Fruit fly (Drosophila melanogaster): ENCODE data around the gene senju.

The senju gene

dm6 chr2L:5050825-5051224, 1.8 kb upstream of the senju start, which contains the start of gene CG9121:
Gene CG9121 (minus strand): TSS chr2L:5051062.
- TF ChIP-seq CG12605 (GFP tag; IDR thresholded peaks at IDR 0.05) (no peak), CG32121 (GFP tag; IDR thresholded peaks at IDR 0.05) (no peak), CG14655 (GFP tag; optimal IDR thresholded peaks at IDR 0.05) (no peak), rn (GFP tag; IDR thresholded peaks at IDR 0.05) (no peak), Ets98B (GFP tag; IDR thresholded peaks at IDR 0.05) (no peak), CG13204 (GFP tag; optimal IDR thresholded peaks at IDR 0.05) (no peak), CG8301 (tag; optimal IDR thresholded peaks at IDR 0.05) (no peak), CG10348 (GFP tag; IDR thresholded peaks at IDR 0.05) (no peak), Pif1B (GFP tag; optimal IDR thresholded peaks at IDR 0.05) (no peak), CG9948 (tag; optimal IDR thresholded peaks at IDR 0.05) (no peak), fd96Ca (GFP tag; IDR thresholded peaks at IDR 0.05) (no peak), gl (tag; optimal IDR thresholded peaks at IDR 0.05) (no peak), CG34367 (tag; optimal IDR thresholded peaks at IDR 0.05) (no peak)

- no peak for TF ChIP-seq Snoo (tag; optimal IDR thresholded peaks at IDR 0.05)
- TF ChIP-seq gl (tag; optimal IDR thresholded peaks at IDR 0.05): no peak
- TF ChIP-seq rn (GFP tag; IDR thresholded peaks at IDR 0.05): no peak
- TF ChIP-seq CG8301 (tag; optimal IDR thresholded peaks at IDR 0.05): no peak
- no peak for TF ChIP-seq CG10348 (GFP tag; IDR thresholded peaks at IDR 0.05)
- TF ChIP-seq Ets98B (GFP tag; IDR thresholded peaks at IDR 0.05): no peak
- no peak for TF ChIP-seq EcR (GFP tag; optimal IDR thresholded peaks at IDR 0.05)
- no peak for TF ChIP-seq D1 (tag; optimal IDR thresholded peaks at IDR 0.05)
These were observed 351 bp downstream of the senju start, which contains the start of gene eIF3h for dm6 chr2L:5052994-5053393. Gene eIF3h (minus strand): TSS chr2L:5053094.

dm6 chr2L:5054953-5055352, 2.3 kb downstream of the senju start, which contains the start of the genes CG14036 and His3.3A:
Gene CG14036 (minus strand): TSS chr2L:5055016.
Gene His3.3A (plus strand): TSS chr2L:5055058.
- TF ChIP-seq gl (tag; optimal IDR thresholded peaks at IDR 0.05) (no peak), CG15710 (tag; optimal IDR thresholded peaks at IDR 0.05) (peak; percentile 0), rn (GFP tag; IDR thresholded peaks at IDR 0.05) (no peak), CG32121 (GFP tag; IDR thresholded peaks at IDR 0.05) (peak; percentile 35; the same call in 1 of the 2 replicates), EcR (GFP tag; optimal IDR thresholded peaks at IDR 0.05) (peak; percentile 25)

dm6 chr2L:5055528-5055927, 2.9 kb downstream of the senju start:
- no peak for TF ChIP-seq CG34367 (tag; optimal IDR thresholded peaks at IDR 0.05)
- no peak for TF ChIP-seq CG8301 (tag; optimal IDR thresholded peaks at IDR 0.05)
- TF ChIP-seq D1 (tag; optimal IDR thresholded peaks at IDR 0.05): no peak
- TF ChIP-seq CG12605 (GFP tag; IDR thresholded peaks at IDR 0.05): no peak
- no peak for TF ChIP-seq CG4496 (GFP tag; IDR thresholded peaks at IDR 0.05)
- no peak for TF ChIP-seq CG17806 (tag; optimal IDR thresholded peaks at IDR 0.05)
- no peak for TF ChIP-seq CG14655 (GFP tag; optimal IDR thresholded peaks at IDR 0.05)
- no peak for TF ChIP-seq Snoo (tag; optimal IDR thresholded peaks at IDR 0.05)
- no peak for TF ChIP-seq CG15710 (tag; optimal IDR thresholded peaks at IDR 0.05)
- TF ChIP-seq CG32121 (GFP tag; IDR thresholded peaks at IDR 0.05): no peak
- TF ChIP-seq EcR (GFP tag; optimal IDR thresholded peaks at IDR 0.05): no peak
- no peak for TF ChIP-seq CG8159 (tag; optimal IDR thresholded peaks at IDR 0.05)
- no peak for TF ChIP-seq CG13204 (GFP tag; optimal IDR thresholded peaks at IDR 0.05)
- no peak for TF ChIP-seq rn (GFP tag; IDR thresholded peaks at IDR 0.05)
- TF ChIP-seq fd96Ca (GFP tag; IDR thresholded peaks at IDR 0.05): no peak
- no peak for TF ChIP-seq CG10348 (GFP tag; IDR thresholded peaks at IDR 0.05)
- no peak for TF ChIP-seq gl (tag; optimal IDR thresholded peaks at IDR 0.05)
- TF ChIP-seq CG9948 (tag; optimal IDR thresholded peaks at IDR 0.05): no peak
- no peak for TF ChIP-seq Pif1B (GFP tag; optimal IDR thresholded peaks at IDR 0.05)
- no peak for TF ChIP-seq Ets98B (GFP tag; IDR thresholded peaks at IDR 0.05)

- no peak for TF ChIP-seq CG13204 (GFP tag; optimal IDR thresholded peaks at IDR 0.05)
These were observed 5.5 kb downstream of the senju start, which contains the start of gene Nepl3 for dm6 chr2L:5058094-5058493. Gene Nepl3 (minus strand): TSS chr2L:5058248.

- TF ChIP-seq Ets98B (GFP tag; IDR thresholded peaks at IDR 0.05) (no peak), rn (GFP tag; IDR thresholded peaks at IDR 0.05) (no peak), CG8159 (tag; optimal IDR thresholded peaks at IDR 0.05) (peak; percentile 62), fd96Ca (GFP tag; IDR thresholded peaks at IDR 0.05) (no peak), Snoo (tag; optimal IDR thresholded peaks at IDR 0.05) (peak; percentile 49), CG8301 (tag; optimal IDR thresholded peaks at IDR 0.05) (peak; percentile 39), gl (tag; optimal IDR thresholded peaks at IDR 0.05) (no peak), CG15710 (tag; optimal IDR thresholded peaks at IDR 0.05) (peak; percentile 52), CG17806 (tag; optimal IDR thresholded peaks at IDR 0.05) (peak; percentile 31), CG9948 (tag; optimal IDR thresholded peaks at IDR 0.05) (peak; percentile 41), CG10348 (GFP tag; IDR thresholded peaks at IDR 0.05) (no peak), CG12605 (GFP tag; IDR thresholded peaks at IDR 0.05) (no peak), D1 (tag; optimal IDR thresholded peaks at IDR 0.05) (no peak), CG34367 (tag; optimal IDR thresholded peaks at IDR 0.05) (peak; percentile 43), Pif1A (GFP tag; optimal IDR thresholded peaks at IDR 0.05) (no peak), CG14655 (GFP tag; optimal IDR thresholded peaks at IDR 0.05) (no peak), CG13204 (GFP tag; optimal IDR thresholded peaks at IDR 0.05) (no peak), Pif1B (GFP tag; optimal IDR thresholded peaks at IDR 0.05) (no peak), EcR (GFP tag; optimal IDR thresholded peaks at IDR 0.05) (no peak), CG4496 (GFP tag; IDR thresholded peaks at IDR 0.05) (peak; percentile 40; the same call in 1 of the 3 replicates), CG32121 (GFP tag; IDR thresholded peaks at IDR 0.05) (no peak)
These were observed 7.1 kb downstream of the senju start, which contains the start of gene Rpn11 for dm6 chr2L:5059645-5060254. Gene Rpn11 (minus strand): TSS chr2L:5059790.
